Worm (Caenorhabditis elegans): ENCODE data around the gene T06A10.2.

- TF ChIP-seq W03F9.2 (tag; optimal IDR thresholded peaks at IDR 0.05) (no peak), him-1 (tag; optimal IDR thresholded peaks at IDR 0.05) (no peak), dao-5 (tag; optimal IDR thresholded peaks at IDR 0.05) (no peak)
Observed at ce11 chrIV:16860702-16861101, 34.7 kb upstream of the T06A10.2 start.

Data from whole organism, L4/young adult.